Worm (Caenorhabditis elegans): ENCODE results near the gene kle-2.
"Not testable (repeated sequence)": the region's sequence is repeated elsewhere in the genome, so short reads cannot be mapped to it uniquely, and the experiment has no call there.

- not testable (repeated sequence) for TF ChIP-seq pha-4 (tag; optimal IDR thresholded peaks at IDR 0.05); nhr-25 (tag; optimal IDR thresholded peaks at IDR 0.05); zag-1 (tag; optimal IDR thresholded peaks at IDR 0.05); unc-62 (GFP tag; optimal IDR thresholded peaks at IDR 0.05); snpc-4 (tag; optimal IDR thresholded peaks at IDR 0.05); tbx-2 (tag; optimal IDR thresholded peaks at IDR 0.05); skn-1 (tag; optimal IDR thresholded peaks at IDR 0.05); ZK546.5 (tag; optimal IDR thresholded peaks at IDR 0.05); nhr-77 (tag; optimal IDR thresholded peaks at IDR 0.05)
Measured at ce11 chrIII:7964281-7964680, 22.8 kb downstream of the kle-2 start, which contains the start of gene F54H12.2.
